Fruit fly (Drosophila melanogaster) whole organism, pupa: ENCODE measurements around the gene CG12194.
A peak's percentile ranks its signal among the peaks of the same experiment; 100 is the strongest.

ENCODE experiments used
- CG12605 ChIP-seq: fragments of 200-800 bp; sonication (Bioruptor generic); IDR thresholded peaks from 2 replicates; pipeline ENCODE4 v1.3.6; 2022; ENCODE audit warnings: missing biosample characterization, missing genetic modification characterization
- CG34367 ChIP-seq: fragments of 200-800 bp; sonication (Bioruptor generic); optimal IDR thresholded peaks from 2 replicates; lab custom pipeline; 2018; ENCODE audit warnings: missing biosample characterization, mild to moderate bottlenecking, missing genetic modification characterization
- CG9948 ChIP-seq: fragments of 200-800 bp; sonication (Bioruptor generic); optimal IDR thresholded peaks from 2 replicates; lab custom pipeline; 2018; ENCODE audit warnings: missing biosample characterization, mild to moderate bottlenecking, missing genetic modification characterization, moderate library complexity
- Pif1A ChIP-seq: fragments of 200-800 bp; sonication (Bioruptor generic); optimal IDR thresholded peaks from 3 replicates; lab custom pipeline; 2016; ENCODE audit warnings: missing biosample characterization, missing genetic modification characterization
- Pif1B ChIP-seq: fragments of 200-800 bp; sonication (Bioruptor generic); optimal IDR thresholded peaks from 3 replicates; lab custom pipeline; 2016; ENCODE audit warnings: missing biosample characterization, missing genetic modification characterization
- fd96Ca ChIP-seq: fragments of 200-800 bp; sonication (Bioruptor generic); IDR thresholded peaks from 3 replicates; pipeline ENCODE4 v1.3.6; 2022; ENCODE audit warnings: missing biosample characterization, missing genetic modification characterization

dm6 chr2L:4888541-4888940 is 50.4 kb downstream of the CG12194 start:
- TF ChIP-seq Pif1B (GFP tag; lab: Kevin White, UChicago) (no peak), CG9948 (tag; lab: Kevin White, UChicago) (peak; percentile 53), fd96Ca (no peak), CG34367 (tag; lab: Kevin White, UChicago) (peak; percentile 19), Pif1A (no peak), CG12605 (no peak)
